Worm (Caenorhabditis elegans): ENCODE measurements around the gene cdo-1.
"Not testable (repeated sequence)": the region's sequence is repeated elsewhere in the genome, so short reads cannot be mapped to it uniquely, and the experiment has no call there.

The cdo-1 gene

ce11 chrX:892537-892936 lies 29.2 kb upstream of the cdo-1 start:
- TF ChIP-seq egl-43 (GFP tag; IDR thresholded peaks at IDR 0.05) (0 out of 2 replicates have a peak, but pooled peaks have one; percentile 52), daf-16 (GFP tag; optimal IDR thresholded peaks at IDR 0.05) (peak in 1 of 2 experiments; percentile 7), set-16 (GFP tag; IDR thresholded peaks at IDR 0.05) (peak; percentile 64)
- TF ChIP-seq daf-16 (tag; optimal IDR thresholded peaks at IDR 0.05): not testable (repeated sequence)

ce11 chrX:888294-888693 lies 24.9 kb upstream of the cdo-1 start, which contains the start of gene mam-1:
mam-1 (minus strand) TSS chrX:888394.
- TF ChIP-seq ZK337.2 (GFP tag; IDR thresholded peaks at IDR 0.05) (no peak), saeg-2 (GFP tag; IDR thresholded peaks at IDR 0.05) (no peak), nhr-102 (tag; optimal IDR thresholded peaks at IDR 0.05) (no peak), tag-97 (GFP tag; IDR thresholded peaks at IDR 0.05) (no peak), hmg-1.1 (GFP tag; IDR thresholded peaks at IDR 0.05) (no peak), ctbp-1 (GFP tag; IDR thresholded peaks at IDR 0.05) (no peak), lin-38 (GFP tag; IDR thresholded peaks at IDR 0.05) (no peak)

ce11 chrX:880367-880766 lies 17.0 kb upstream of the cdo-1 start, which contains the start of gene ZC13.2:
ZC13.2 (plus strand) TSS chrX:880667.
- no peak for TF ChIP-seq ZK337.2 (GFP tag; IDR thresholded peaks at IDR 0.05)
- TF ChIP-seq lir-3 (tag; optimal IDR thresholded peaks at IDR 0.05): no peak
- TF ChIP-seq ctbp-1 (GFP tag; IDR thresholded peaks at IDR 0.05): no peak
- peak; percentile 6 for TF ChIP-seq aha-1 (tag)
- peak in 1 of 2 experiments; percentile 66 for TF ChIP-seq unc-62 (GFP tag; optimal IDR thresholded peaks at IDR 0.05 in 1 of 2)
- TF ChIP-seq unc-62 (tag; optimal IDR thresholded peaks at IDR 0.05): no peak
- no peak for TF ChIP-seq lsy-2 (tag; optimal IDR thresholded peaks at IDR 0.05)
- no peak for TF ChIP-seq tag-97 (GFP tag; IDR thresholded peaks at IDR 0.05)

- TF ChIP-seq zag-1 (tag; optimal IDR thresholded peaks at IDR 0.05) (no peak), madf-9 (GFP tag; conservative IDR thresholded peaks at IDR 0.05) (no peak), R02D3.7 (tag; optimal IDR thresholded peaks at IDR 0.05) (no peak), zfp-2 (tag; optimal IDR thresholded peaks at IDR 0.05) (no peak), nhr-102 (tag; optimal IDR thresholded peaks at IDR 0.05) (no peak), mdl-1 (tag; optimal IDR thresholded peaks at IDR 0.05) (peak in 1 of 2 experiments; percentile 45), duxl-1 (tag; optimal IDR thresholded peaks at IDR 0.05; ENCODE audit: poor library complexity) (no peak), ceh-44 (GFP tag; IDR thresholded peaks at IDR 0.05) (no peak), nhr-76 (tag; optimal IDR thresholded peaks at IDR 0.05) (no peak), nhr-42 (GFP tag; IDR thresholded peaks at IDR 0.05) (no peak), sdz-12 (GFP tag; optimal IDR thresholded peaks at IDR 0.05) (no peak), zip-2 (tag; optimal IDR thresholded peaks at IDR 0.05) (no peak), pqm-1 (tag; optimal IDR thresholded peaks at IDR 0.05) (peak; percentile 65), dmd-9 (GFP tag; IDR thresholded peaks at IDR 0.05) (no peak), Y75B8A.6 (GFP tag; IDR thresholded peaks at IDR 0.05) (no peak), mxl-3 (GFP tag; optimal IDR thresholded peaks at IDR 0.05) (peak; percentile 71), T20F7.1 (GFP tag; optimal IDR thresholded peaks at IDR 0.05) (peak; percentile 1), Y105C5A.15 (GFP tag; IDR thresholded peaks at IDR 0.05) (no peak), nhr-28 (tag; optimal IDR thresholded peaks at IDR 0.05) (peak; percentile 84), dve-1 (tag; optimal IDR thresholded peaks at IDR 0.05; ENCODE audit: insufficient read depth) (no peak), dmd-6 (GFP tag; IDR thresholded peaks at IDR 0.05) (0 out of 2 replicates have a peak, but pooled peaks have one; percentile 30), daf-8 (GFP tag; IDR thresholded peaks at IDR 0.05) (no peak), attf-4 (tag; optimal IDR thresholded peaks at IDR 0.05) (no peak), ztf-7 (tag; optimal IDR thresholded peaks at IDR 0.05) (no peak), lin-39 (tag; optimal IDR thresholded peaks at IDR 0.05) (no peak), ceh-62 (tag; optimal IDR thresholded peaks at IDR 0.05) (no peak), hif-1 (tag; optimal IDR thresholded peaks at IDR 0.05) (peak in 1 of 2 experiments; percentile 68), ctbp-1 (GFP tag; IDR thresholded peaks at IDR 0.05) (no peak), ceh-20 (GFP tag; IDR thresholded peaks at IDR 0.05) (no peak), ZK546.5 (tag; optimal IDR thresholded peaks at IDR 0.05) (no peak), daf-12 (tag; optimal IDR thresholded peaks at IDR 0.05) (no peak), F26F4.8 (GFP tag; conservative IDR thresholded peaks at IDR 0.05) (no peak), ceh-82 (tag; optimal IDR thresholded peaks at IDR 0.05) (no peak)
Observed at ce11 chrX:876935-877334, 13.6 kb upstream of the cdo-1 start, which contains the start of gene ZC13.1. ZC13.1 (plus strand) TSS chrX:877239.

Data from whole organism, L4 larva.